Worm (Caenorhabditis elegans) whole organism, late embryonic: ENCODE measurements around the gene grl-23.

Experiments used
- C08G9.2 ChIP-seq: sonication (generic microtip); optimal IDR thresholded peaks from 2 replicates; lab custom pipeline; 2016; ENCODE audit warnings: mild to moderate bottlenecking, missing genetic modification characterization, moderate library complexity, missing compliant biosample characterization
- F13H6.1 ChIP-seq: sonication (generic microtip); optimal IDR thresholded peaks from 2 replicates; lab custom pipeline; 2016; ENCODE audit warnings: missing genetic modification characterization, missing compliant biosample characterization
- K09A11.1 ChIP-seq: sonication (generic microtip); optimal IDR thresholded peaks from 2 replicates; lab custom pipeline; 2017; ENCODE audit warnings: antibody characterized with exemption, mild to moderate bottlenecking, missing genetic modification characterization, missing compliant biosample characterization; ENCODE audit not compliant: insufficient read depth
- T23F11.4 ChIP-seq: fragments of 200-800 bp; sonication (Bioruptor generic); optimal IDR thresholded peaks from 2 replicates; lab custom pipeline; 2018; ENCODE audit warnings: mild to moderate bottlenecking, missing genetic modification characterization, missing compliant biosample characterization
- ceh-14 ChIP-seq: sonication (generic microtip); optimal IDR thresholded peaks from 2 replicates; lab custom pipeline; 2016; ENCODE audit warnings: missing genotype, missing genetic modification characterization, missing compliant biosample characterization
- ceh-18 ChIP-seq: sonication (generic microtip); optimal IDR thresholded peaks from 2 replicates; lab custom pipeline; 2016; ENCODE audit warnings: missing genetic modification characterization, missing compliant biosample characterization
- ceh-19 ChIP-seq: fragments of 200-800 bp; sonication (Bioruptor generic); optimal IDR thresholded peaks from 2 replicates; lab custom pipeline; 2018; ENCODE audit warnings: mild to moderate bottlenecking, missing genetic modification characterization, missing compliant biosample characterization
- ceh-2 ChIP-seq: sonication (generic microtip); optimal IDR thresholded peaks from 2 replicates; lab custom pipeline; 2016; ENCODE audit warnings: missing genotype, missing genetic modification characterization, missing compliant biosample characterization
- ceh-24 ChIP-seq: sonication (generic microtip); optimal IDR thresholded peaks from 2 replicates; lab custom pipeline; 2016; ENCODE audit warnings: mild to moderate bottlenecking, missing genetic modification characterization, missing compliant biosample characterization
- ceh-30 ChIP-seq: fragments of 150-350 bp; optimal IDR thresholded peaks from 2 replicates; lab custom pipeline; 2014; ENCODE audit warnings: missing biosample characterization, missing genetic modification characterization
- ceh-34 ChIP-seq: sonication (generic microtip); optimal IDR thresholded peaks from 2 replicates; lab custom pipeline; 2016; ENCODE audit warnings: mild to moderate bottlenecking, missing genetic modification characterization, missing compliant biosample characterization
- ceh-48 ChIP-seq: sonication (generic microtip); optimal IDR thresholded peaks from 2 replicates; lab custom pipeline; 2016; ENCODE audit warnings: missing genetic modification characterization, inconsistent platforms, missing compliant biosample characterization
- ceh-6 ChIP-seq: fragments of 200-800 bp; sonication (Bioruptor generic); optimal IDR thresholded peaks from 2 replicates; lab custom pipeline; 2018; ENCODE audit warnings: mild to moderate bottlenecking, missing genetic modification characterization, missing compliant biosample characterization
- ceh-9 ChIP-seq: sonication (generic microtip); optimal IDR thresholded peaks from 2 replicates; lab custom pipeline; 2016; ENCODE audit warnings: mild to moderate bottlenecking, missing genetic modification characterization, inconsistent platforms, missing compliant biosample characterization
- che-1 ChIP-seq: sonication (generic microtip); optimal IDR thresholded peaks from 2 replicates; lab custom pipeline; 2016; ENCODE audit warnings: mild to moderate bottlenecking, missing genetic modification characterization, missing compliant biosample characterization
- dmd-4 ChIP-seq: sonication (generic microtip); optimal IDR thresholded peaks from 2 replicates; lab custom pipeline; 2016; ENCODE audit warnings: borderline replicate concordance, missing genetic modification characterization, missing compliant biosample characterization
- dve-1 ChIP-seq: sonication (generic microtip); optimal IDR thresholded peaks from 2 replicates; lab custom pipeline; 2017; ENCODE audit warnings: antibody characterized with exemption, mild to moderate bottlenecking, missing genetic modification characterization, missing compliant biosample characterization
- elt-2 ChIP-seq: sonication (generic microtip); optimal IDR thresholded peaks from 2 replicates; lab custom pipeline; 2016; ENCODE audit warnings: missing genetic modification reagents, missing genetic modification characterization, missing compliant biosample characterization
- ets-4 ChIP-seq: sonication (generic microtip); optimal IDR thresholded peaks from 2 replicates; lab custom pipeline; 2016; ENCODE audit warnings: missing genetic modification characterization, missing compliant biosample characterization
- fax-1 ChIP-seq: sonication (generic microtip); optimal IDR thresholded peaks from 2 replicates; lab custom pipeline; 2016; ENCODE audit warnings: missing genotype, missing genetic modification characterization, missing compliant biosample characterization
- hlh-15 ChIP-seq: sonication (generic microtip); optimal IDR thresholded peaks from 2 replicates; lab custom pipeline; 2016; ENCODE audit warnings: missing genetic modification characterization, missing compliant biosample characterization
- hlh-6 ChIP-seq: sonication (generic microtip); optimal IDR thresholded peaks from 2 replicates; lab custom pipeline; 2016; ENCODE audit warnings: missing genotype, missing genetic modification characterization, missing compliant biosample characterization
- lim-6 ChIP-seq: sonication (generic microtip); optimal IDR thresholded peaks from 2 replicates; lab custom pipeline; 2016; ENCODE audit warnings: missing genetic modification characterization, missing compliant biosample characterization
- mec-3 ChIP-seq: sonication (generic microtip); optimal IDR thresholded peaks from 2 replicates; lab custom pipeline; 2016; ENCODE audit warnings: borderline replicate concordance, missing genetic modification characterization, missing compliant biosample characterization
- pat-9 ChIP-seq: fragments of 200-800 bp; sonication (Bioruptor generic); optimal IDR thresholded peaks from 2 replicates; lab custom pipeline; 2018; ENCODE audit warnings: mild to moderate bottlenecking, missing genetic modification characterization, moderate library complexity, missing compliant biosample characterization
- pax-1 ChIP-seq: fragments of 150-350 bp; optimal IDR thresholded peaks from 2 replicates; lab custom pipeline; 2014; ENCODE audit warnings: missing biosample characterization, missing genetic modification characterization
- pha-2 ChIP-seq: sonication (generic microtip); optimal IDR thresholded peaks from 2 replicates; lab custom pipeline; 2017; ENCODE audit warnings: mild to moderate bottlenecking, missing genetic modification characterization, missing compliant biosample characterization
- pha-4 ChIP-seq: fragments of 150-350 bp; optimal IDR thresholded peaks from 2 replicates; lab custom pipeline; 2018; ENCODE audit warnings: missing biosample characterization, missing genetic modification reagents, missing genetic modification characterization
- ref-2 ChIP-seq: sonication (generic microtip); optimal IDR thresholded peaks from 2 replicates; lab custom pipeline; 2016; ENCODE audit warnings: missing genetic modification characterization, missing compliant biosample characterization
- sdc-2 ChIP-seq: sonication (generic microtip); optimal IDR thresholded peaks from 2 replicates; lab custom pipeline; 2016; ENCODE audit warnings: missing genotype, missing genetic modification characterization, missing compliant biosample characterization
- sox-4 ChIP-seq: sonication (generic microtip); optimal IDR thresholded peaks from 2 replicates; lab custom pipeline; 2017; ENCODE audit warnings: mild to moderate bottlenecking, missing genetic modification characterization, inconsistent platforms, missing compliant biosample characterization
- tbx-2 ChIP-seq: sonication (generic microtip); optimal IDR thresholded peaks from 2 replicates; lab custom pipeline; 2016; ENCODE audit warnings: missing genetic modification characterization, missing compliant biosample characterization
- tbx-7 ChIP-seq: sonication (generic microtip); optimal IDR thresholded peaks from 2 replicates; lab custom pipeline; 2016; ENCODE audit warnings: missing genotype, missing genetic modification characterization, missing compliant biosample characterization
- unc-42 ChIP-seq: sonication (generic microtip); optimal IDR thresholded peaks from 2 replicates; lab custom pipeline; 2016; ENCODE audit warnings: missing genotype, missing genetic modification characterization, missing compliant biosample characterization
- unc-86 ChIP-seq: sonication (generic microtip); optimal IDR thresholded peaks from 2 replicates; lab custom pipeline; 2016; ENCODE audit warnings: missing genetic modification characterization, missing compliant biosample characterization
- ztf-16 ChIP-seq: sonication (generic microtip); optimal IDR thresholded peaks from 2 replicates; lab custom pipeline; 2017; ENCODE audit warnings: missing genetic modification characterization, missing compliant biosample characterization

Gene grl-23

ce11 chrV:12541207-12541606, 35.5 kb downstream of the grl-23 start:
- TF ChIP-seq pax-1 (tag; lab: Kevin White, UChicago) (no peak), ceh-14 (no peak), dve-1 (tag; lab: Kevin White, UChicago) (no peak), pat-9 (tag; lab: Kevin White, UChicago) (no peak), C08G9.2 (tag; lab: Kevin White, UChicago) (no peak), pha-4 (tag; lab: Kevin White, UChicago) (no peak), ceh-9 (tag; lab: Kevin White, UChicago) (no peak), hlh-6 (tag; lab: Kevin White, UChicago) (no peak), F13H6.1 (tag; lab: Kevin White, UChicago) (no peak), sdc-2 (no peak), tbx-7 (tag; lab: Kevin White, UChicago) (no peak), dmd-4 (tag; lab: Kevin White, UChicago) (no peak)

DNA sequence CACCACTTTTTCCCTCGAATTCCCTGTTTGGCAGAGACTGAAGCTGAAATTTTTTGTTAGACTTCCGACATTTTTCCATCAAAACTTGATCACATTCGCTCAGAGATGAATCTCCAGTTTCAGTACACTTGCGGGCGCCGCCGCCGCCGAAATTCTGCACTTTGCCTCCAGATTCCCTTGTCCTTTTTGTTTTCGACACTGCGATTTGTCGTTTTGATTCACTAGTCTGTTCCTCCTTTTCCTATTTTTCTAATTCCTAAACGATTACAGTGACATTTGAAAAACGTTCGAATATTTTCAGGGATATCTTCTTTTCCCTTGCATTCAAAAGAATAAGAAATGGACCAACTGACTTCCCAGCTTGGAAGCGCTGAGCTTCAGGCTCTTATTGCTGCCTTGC, 36.0 kb downstream of the grl-23 start, which contains the start of gene F45D3.2:
Gene F45D3.2 (plus strand): TSS at position 301 of the 400 bp plus-strand sequence.
- no peak for TF ChIP-seq fax-1
- no peak for TF ChIP-seq hlh-15 (tag; lab: Kevin White, UChicago)
- no peak for TF ChIP-seq sox-4 (tag; lab: Kevin White, UChicago)
- no peak for TF ChIP-seq ets-4 (tag; lab: Kevin White, UChicago)
- no peak for TF ChIP-seq ceh-48
- TF ChIP-seq pat-9 (tag; lab: Kevin White, UChicago), result no peak
- TF ChIP-seq ceh-14, result no peak
- TF ChIP-seq che-1, result no peak
- TF ChIP-seq ceh-24, result no peak
- no peak for TF ChIP-seq ztf-16 (tag; lab: Kevin White, UChicago)
- TF ChIP-seq unc-42 (tag; lab: Kevin White, UChicago), result no peak
- TF ChIP-seq K09A11.1 (tag; lab: Kevin White, UChicago), result no peak
- TF ChIP-seq tbx-2, result no peak
- TF ChIP-seq ceh-2 (tag; lab: Kevin White, UChicago), result no peak
- TF ChIP-seq ceh-19, result no peak

- TF ChIP-seq ztf-16 (tag; lab: Kevin White, UChicago) (no peak), ceh-34 (no peak), hlh-6 (tag; lab: Kevin White, UChicago) (no peak), elt-2 (tag; lab: Kevin White, UChicago) (no peak), ceh-18 (tag; lab: Kevin White, UChicago) (no peak), dmd-4 (tag; lab: Kevin White, UChicago) (no peak), mec-3 (tag; lab: Kevin White, UChicago) (no peak), ceh-30 (tag; lab: Kevin White, UChicago) (no peak), lim-6 (no peak), pha-2 (tag; lab: Kevin White, UChicago) (no peak), dve-1 (tag; lab: Kevin White, UChicago) (no peak), unc-86 (tag; lab: Kevin White, UChicago) (no peak)
Observed at ce11 chrV:12540018-12540417, 36.7 kb downstream of the grl-23 start.

ce11 chrV:12538984-12539852, 37.5 kb downstream of the grl-23 start:
- no peak for TF ChIP-seq ceh-6
- TF ChIP-seq T23F11.4, result no peak
- TF ChIP-seq ref-2, result peak; percentile 36
- TF ChIP-seq, all 69 proteins: peak for 1
